Worm (Caenorhabditis elegans) whole organism, L4 larva: Measurements from ENCODE around the gene msp-78.

ENCODE experiments used
- ama-1 ChIP-seq: fragments of 150-350 bp; optimal IDR thresholded peaks from 2 replicates; lab custom pipeline; 2014; ENCODE audit warnings: inconsistent platforms, mixed read lengths
- ceh-28 ChIP-seq: fragments of 150-350 bp; optimal IDR thresholded peaks from 2 replicates; lab custom pipeline; 2014; ENCODE audit warnings: missing biosample characterization, missing genetic modification reagents, missing genetic modification characterization
- dmd-9 ChIP-seq: fragments of 200-800 bp; sonication (Bioruptor generic); IDR thresholded peaks from 2 replicates; pipeline ENCODE4 v1.3.6; 2022; ENCODE audit warnings: missing genetic modification reagents, missing genetic modification characterization, missing compliant biosample characterization
- dve-1 ChIP-seq: sonication (generic microtip); optimal IDR thresholded peaks from 2 replicates; lab custom pipeline; 2017; ENCODE audit warnings: antibody characterized with exemption, mild to moderate bottlenecking, missing genetic modification characterization, missing compliant biosample characterization; ENCODE audit not compliant: insufficient read depth
- egl-27 ChIP-seq: sonication (generic microtip); optimal IDR thresholded peaks from 3 replicates; lab custom pipeline; 2017; ENCODE audit warnings: missing biosample characterization, missing genetic modification reagents, missing genetic modification characterization
- fkh-10 ChIP-seq: fragments of 150-350 bp; optimal IDR thresholded peaks from 2 replicates; lab custom pipeline; 2014; ENCODE audit warnings: missing biosample characterization, missing genetic modification reagents, missing genetic modification characterization
- lsy-2 ChIP-seq, 2 experiments: fragments of 150-350 bp in 1 of 2; sonication (generic microtip) in 1 of 2; optimal IDR thresholded peaks; 2 replicates each; lab custom pipeline; 2014 to 2017; ENCODE audit warnings: missing biosample characterization in 2 of 2, missing genetic modification characterization in 2 of 2
- mxl-2 ChIP-seq: fragments of 200-800 bp; sonication (Bioruptor generic); conservative IDR thresholded peaks from 2 replicates; pipeline ENCODE4 v1.3.6; 2022; ENCODE audit warnings: missing genetic modification reagents, missing genetic modification characterization, missing compliant biosample characterization
- nhr-11 ChIP-seq: fragments of 150-350 bp; optimal IDR thresholded peaks from 2 replicates; lab custom pipeline; 2014; ENCODE audit warnings: missing biosample characterization, missing genetic modification characterization
- nhr-77 ChIP-seq: fragments of 150-350 bp; optimal IDR thresholded peaks from 2 replicates; lab custom pipeline; 2014; ENCODE audit warnings: missing biosample characterization, missing genetic modification characterization

DNA sequence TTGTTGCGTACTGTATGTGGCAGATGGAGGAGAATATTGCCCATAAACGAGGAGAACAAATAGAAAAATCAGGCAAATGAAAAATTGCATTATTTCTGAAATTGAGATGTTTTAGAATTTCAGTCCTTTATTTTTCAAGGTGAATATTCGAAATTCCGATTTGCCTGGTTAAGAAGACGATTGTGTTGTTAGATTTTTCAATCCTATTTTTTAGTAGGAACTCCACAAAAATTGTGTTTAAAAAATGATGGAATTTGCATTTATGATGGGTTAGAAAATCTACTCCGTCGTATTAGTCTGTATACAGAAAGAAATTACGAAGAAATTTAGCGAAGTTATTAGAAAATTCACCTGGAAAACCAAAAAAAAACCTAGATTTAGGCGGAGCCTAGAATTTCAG is 45.6 kb downstream of the msp-78 start, which contains the start of gene egl-20:
- TF ChIP-seq nhr-11 (tag; lab: Kevin White, UChicago) (no peak), mxl-2 (GFP tag; lab: Robert Waterston, UW) (no peak), ama-1 (lab: Kevin White, UChicago) (no peak), nhr-77 (no peak), dve-1 (no peak), dmd-9 (GFP tag; lab: Robert Waterston, UW) (no peak), ceh-28 (tag; lab: Kevin White, UChicago) (no peak), lsy-2 (tag; optimal IDR thresholded peaks at IDR 0.05; lab: Kevin White, UChicago) (no peak), fkh-10 (GFP tag; lab: Kevin White, UChicago) (no peak), egl-27 (tag; lab: Kevin White, UChicago) (no peak)
